Fruit fly (Drosophila melanogaster) whole organism, adult: Measurements from ENCODE around the gene mRpS33.

Experiments
- CG11617 ChIP-seq: fragments of 200-800 bp; sonication (Bioruptor generic); optimal IDR thresholded peaks from 2 replicates; lab custom pipeline; 2017; ENCODE audit warnings: mild to moderate bottlenecking, missing biosample characterization, missing genetic modification reagents, missing genetic modification characterization
- CG12768 ChIP-seq: fragments of 200-800 bp; sonication (Bioruptor generic); optimal IDR thresholded peaks from 2 replicates; lab custom pipeline; 2017; ENCODE audit warnings: missing biosample characterization, missing genetic modification characterization, mild to moderate bottlenecking, moderate library complexity, missing genetic modification reagents
- CG14711 ChIP-seq: fragments of 200-800 bp; sonication (Bioruptor generic); optimal IDR thresholded peaks from 2 replicates; lab custom pipeline; 2018; ENCODE audit warnings: missing biosample characterization, mild to moderate bottlenecking, missing genetic modification characterization, moderate library complexity
- CG1620 ChIP-seq: fragments of 200-800 bp; sonication (Bioruptor generic); optimal IDR thresholded peaks from 2 replicates; lab custom pipeline; 2016; ENCODE audit warnings: missing biosample characterization, missing genetic modification characterization
- CG33017 ChIP-seq: fragments of 200-800 bp; sonication (Bioruptor generic); optimal IDR thresholded peaks from 2 replicates; lab custom pipeline; 2018; ENCODE audit warnings: missing biosample characterization, mild to moderate bottlenecking, missing genetic modification characterization, moderate library complexity
- CG5204 ChIP-seq: fragments of 200-800 bp; sonication (Bioruptor generic); optimal IDR thresholded peaks from 2 replicates; lab custom pipeline; 2016; ENCODE audit warnings: missing biosample characterization, missing genetic modification characterization
- CG7045 ChIP-seq: fragments of 200-800 bp; sonication (Bioruptor generic); optimal IDR thresholded peaks from 2 replicates; lab custom pipeline; 2017; ENCODE audit warnings: missing biosample characterization, mild to moderate bottlenecking, missing genetic modification characterization
- CG7101 ChIP-seq: fragments of 200-800 bp; sonication (Bioruptor generic); optimal IDR thresholded peaks from 2 replicates; lab custom pipeline; 2018; ENCODE audit warnings: missing biosample characterization, mild to moderate bottlenecking, missing genetic modification characterization, moderate library complexity
- Clk ChIP-seq: fragments of 200-800 bp; sonication (Bioruptor generic); optimal IDR thresholded peaks from 2 replicates; lab custom pipeline; 2017; ENCODE audit warnings: missing biosample characterization, missing genetic modification characterization
- Crg-1 ChIP-seq: fragments of 200-800 bp; sonication (Bioruptor generic); optimal IDR thresholded peaks from 2 replicates; lab custom pipeline; 2016; ENCODE audit warnings: missing biosample characterization, missing genetic modification characterization
- Hr96 ChIP-seq: fragments of 200-800 bp; sonication (Bioruptor generic); optimal IDR thresholded peaks from 2 replicates; lab custom pipeline; 2016; ENCODE audit warnings: missing biosample characterization, missing genetic modification characterization
- Mnt ChIP-seq: fragments of 200-800 bp; sonication (Bioruptor generic); optimal IDR thresholded peaks from 2 replicates; lab custom pipeline; 2016; ENCODE audit warnings: missing biosample characterization, mild to moderate bottlenecking, missing genetic modification characterization
- bab1 ChIP-seq: fragments of 200-800 bp; sonication (Bioruptor generic); optimal IDR thresholded peaks from 3 replicates; lab custom pipeline; 2019; ENCODE audit warnings: missing biosample characterization, mild to moderate bottlenecking, missing genetic modification characterization, moderate library complexity
- cic ChIP-seq: fragments of 200-800 bp; sonication (Bioruptor generic); optimal IDR thresholded peaks from 2 replicates; lab custom pipeline; 2017; ENCODE audit warnings: missing biosample characterization, mild to moderate bottlenecking, missing genetic modification characterization, moderate library complexity
- cnc ChIP-seq, 2 experiments: fragments of >200 bp; optimal IDR thresholded peaks; 2 replicates each; lab custom pipeline; 2017
- kay ChIP-seq: fragments of 200-800 bp; sonication (Bioruptor generic); peaks from one replicate; lab custom pipeline; 2016; ENCODE audit warnings: missing biosample characterization, missing genetic modification characterization, borderline replicate concordance
- ovo ChIP-seq: fragments of 200-800 bp; sonication (Bioruptor generic); optimal IDR thresholded peaks from 2 replicates; lab custom pipeline; 2016; ENCODE audit warnings: missing biosample characterization, missing genetic modification characterization
- pad ChIP-seq: fragments of 200-800 bp; sonication (Bioruptor generic); optimal IDR thresholded peaks from 3 replicates; lab custom pipeline; 2017; ENCODE audit warnings: missing biosample characterization, missing genetic modification characterization, mild to moderate bottlenecking, moderate library complexity, missing genetic modification reagents
- tj ChIP-seq: fragments of 200-800 bp; sonication (Bioruptor generic); optimal IDR thresholded peaks from 3 replicates; lab custom pipeline; 2017; ENCODE audit warnings: missing biosample characterization, mild to moderate bottlenecking, missing genetic modification characterization, moderate library complexity
- toe ChIP-seq: fragments of 200-800 bp; sonication (Bioruptor generic); optimal IDR thresholded peaks from 2 replicates; lab custom pipeline; 2016; ENCODE audit warnings: missing biosample characterization, missing genetic modification characterization

mRpS33 gene

DNA sequence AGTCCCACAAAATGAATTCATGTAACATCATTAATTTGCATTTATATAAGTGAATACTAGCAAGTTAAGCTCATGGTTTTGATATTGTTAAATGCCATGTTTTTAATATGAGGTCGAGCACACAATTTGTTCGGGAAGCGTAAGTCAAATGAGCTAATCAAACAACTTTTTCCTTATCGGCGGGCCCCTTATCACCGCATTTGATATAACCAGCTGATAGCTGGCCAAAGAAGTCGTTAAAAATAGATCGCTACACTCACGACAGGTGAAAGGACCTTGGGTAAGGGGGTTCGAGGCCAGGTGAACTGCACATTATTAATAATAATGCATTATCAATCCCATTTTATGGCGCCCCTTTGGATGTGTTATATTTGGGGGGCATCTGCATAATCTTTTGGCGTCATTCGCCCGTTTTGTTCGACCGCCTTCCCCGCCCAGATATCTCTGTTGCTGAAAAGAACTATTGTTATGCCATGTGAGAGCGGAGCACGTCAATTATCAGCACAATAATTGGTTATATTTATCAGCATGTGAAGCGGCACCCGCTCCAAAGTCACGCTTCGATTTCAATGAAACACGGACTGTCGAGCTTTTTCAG, 11.2 kb upstream of the mRpS33 start:
- TF ChIP-seq cic (GFP tag; lab: Kevin White, UChicago) (peak; percentile 7), kay (GFP tag; lab: Kevin White, UChicago) (peak; percentile 69), Hr96 (GFP tag; lab: Kevin White, UChicago) (no peak), pad (no peak), ovo (GFP tag; lab: Kevin White, UChicago) (no peak)

DNA sequence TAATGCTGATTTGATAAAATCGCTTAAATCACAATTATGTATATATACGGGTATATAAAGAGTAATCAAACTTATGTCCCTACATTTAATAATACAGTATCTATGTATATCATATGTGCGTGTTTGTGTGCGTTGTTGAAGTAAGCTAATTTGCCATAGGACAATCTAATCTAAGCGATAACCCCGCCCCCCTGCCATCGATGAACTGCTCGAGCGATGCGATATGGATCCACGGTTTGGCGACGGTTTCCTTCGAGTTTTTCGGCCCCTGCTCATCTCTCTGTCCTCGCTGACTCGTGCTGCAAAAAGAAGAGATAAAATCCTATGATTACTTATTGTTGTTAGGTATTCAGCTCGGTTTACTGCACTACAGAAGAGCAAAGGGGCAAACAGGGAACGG, 10.4 kb upstream of the mRpS33 start:
- TF ChIP-seq ovo (GFP tag; lab: Kevin White, UChicago) = no peak
- no peak for TF ChIP-seq CG12768 (GFP tag; lab: Kevin White, UChicago)
- TF ChIP-seq pad = no peak
- no peak for TF ChIP-seq CG11617 (GFP tag; lab: Kevin White, UChicago)
- no peak for TF ChIP-seq CG7101 (tag; lab: Kevin White, UChicago)

DNA sequence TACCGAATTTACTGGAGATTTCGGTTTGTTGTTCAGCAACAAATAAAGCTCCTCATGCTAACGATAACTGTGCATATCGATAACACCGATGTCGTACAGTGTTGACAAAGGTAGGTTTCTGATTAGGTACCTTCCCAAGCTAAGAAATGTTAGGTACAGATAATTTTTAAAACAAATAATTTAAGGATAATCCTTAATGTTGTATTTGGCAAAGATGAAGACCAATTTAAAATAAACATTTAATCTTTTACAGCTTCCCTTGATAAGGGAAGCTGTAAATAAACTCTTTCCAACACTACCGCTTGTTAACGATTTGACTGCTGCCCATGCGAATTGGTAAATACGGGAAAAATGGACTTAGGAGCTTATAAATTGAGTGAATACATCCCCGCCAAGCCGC, 6.5 kb upstream of the mRpS33 start, which contains the start of the genes Ttc1 and CG14882:
Ttc1 (minus strand) TSS at position 71 of the 400 bp plus-strand sequence.
CG14882 (plus strand) TSS at position 271 of the 400 bp plus-strand sequence.
- TF ChIP-seq CG33017 = peak; percentile 89
- peak; percentile 39 for TF ChIP-seq cic (GFP tag; lab: Kevin White, UChicago)
- peak; percentile 82 for TF ChIP-seq CG7045
- peak; percentile 89 for TF ChIP-seq Crg-1 (GFP tag; lab: Kevin White, UChicago)
- no peak for TF ChIP-seq CG5204
- TF ChIP-seq CG12768 (GFP tag; lab: Kevin White, UChicago) = peak; percentile 87
- no peak for TF ChIP-seq kay (GFP tag; lab: Kevin White, UChicago)
- TF ChIP-seq CG14711 (tag; lab: Kevin White, UChicago) = peak; percentile 79
- TF ChIP-seq Clk = peak; percentile 66
- TF ChIP-seq Hr96 (GFP tag; lab: Kevin White, UChicago) = no peak
- peak; percentile 87 for TF ChIP-seq CG11617 (GFP tag; lab: Kevin White, UChicago)
- peak; percentile 73 for TF ChIP-seq pad
- peak; percentile 79 for TF ChIP-seq CG1620 (GFP tag; lab: Kevin White, UChicago)
- TF ChIP-seq CG7101 (tag; lab: Kevin White, UChicago) = peak; percentile 91
- peak; percentile 88 for TF ChIP-seq Mnt (GFP tag; lab: Kevin White, UChicago)
- peak; percentile 45 for TF ChIP-seq tj
- peak; percentile 81 for TF ChIP-seq toe (GFP tag; lab: Kevin White, UChicago)
- TF ChIP-seq bab1 (GFP tag; lab: Kevin White, UChicago) = peak; percentile 88
- TF ChIP-seq ovo (GFP tag; lab: Kevin White, UChicago) = peak; percentile 25
- no peak for TF ChIP-seq cnc (optimal IDR thresholded peaks at IDR 0.05; lab: Kevin White, UChicago)

DNA sequence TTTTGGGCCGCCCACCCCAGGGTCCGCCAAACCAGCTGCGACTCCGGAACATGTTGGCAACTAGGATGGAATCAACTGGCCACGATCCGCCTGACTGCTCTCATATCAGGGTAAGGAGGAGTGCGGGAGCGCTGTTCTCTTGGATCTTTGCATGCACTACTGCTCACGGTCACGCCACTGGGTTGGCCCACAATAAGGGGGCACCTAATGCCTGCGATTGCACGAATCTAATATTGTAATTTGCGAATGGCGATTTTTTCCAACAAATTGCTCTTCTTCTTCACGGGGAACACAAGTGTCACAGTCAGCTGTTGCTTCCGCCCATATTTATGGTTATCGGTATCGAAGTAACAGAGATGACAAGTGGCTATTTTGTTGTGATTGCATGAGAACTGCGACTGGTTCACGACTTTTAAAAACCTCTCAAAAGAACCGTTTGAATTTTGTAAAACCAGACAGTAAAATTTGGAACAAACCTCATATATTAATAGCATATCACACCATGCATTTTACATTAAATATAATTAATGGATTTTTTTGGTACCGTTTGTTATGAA, 5.0 kb upstream of the mRpS33 start, which contains the start of gene ema:
ema (minus strand) TSS at position 295 of the 557 bp plus-strand sequence.
- TF ChIP-seq bab1 (GFP tag; lab: Kevin White, UChicago) (peak; percentile 83), ovo (GFP tag; lab: Kevin White, UChicago) (no peak), CG14711 (tag; lab: Kevin White, UChicago) (peak; percentile 52), Hr96 (GFP tag; lab: Kevin White, UChicago) (no peak), Mnt (GFP tag; lab: Kevin White, UChicago) (peak; percentile 11), CG1620 (GFP tag; lab: Kevin White, UChicago) (peak; percentile 21), CG11617 (GFP tag; lab: Kevin White, UChicago) (peak; percentile 24), CG5204 (no peak), CG7101 (tag; lab: Kevin White, UChicago) (peak; percentile 17), pad (peak; percentile 12), CG12768 (GFP tag; lab: Kevin White, UChicago) (no peak)

DNA sequence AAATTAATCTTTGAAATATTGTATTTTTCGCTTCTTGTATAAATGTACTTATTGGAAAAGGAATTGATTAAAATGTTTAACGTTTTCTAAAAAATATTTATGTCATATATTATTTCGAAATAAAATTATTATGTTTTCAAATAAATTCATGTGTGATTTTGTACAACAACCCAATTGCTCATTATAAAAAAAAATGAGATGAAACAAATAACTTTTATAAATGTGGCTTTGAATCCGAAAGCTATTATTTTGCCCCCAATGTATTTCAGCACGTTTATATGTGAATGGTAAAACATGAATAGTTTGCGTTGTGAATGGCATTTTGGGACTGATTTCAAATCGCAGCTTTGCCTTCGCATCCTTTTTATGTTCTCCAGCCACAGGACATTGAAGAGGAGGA, 1.8 kb downstream of the mRpS33 start, which contains the start of gene CG14881:
CG14881 (plus strand) TSS at position 301 of the 400 bp plus-strand sequence.
- TF ChIP-seq CG33017 (no peak), CG7101 (tag; lab: Kevin White, UChicago) (no peak), cnc (optimal IDR thresholded peaks at IDR 0.05; lab: Kevin White, UChicago) (no peak), CG12768 (GFP tag; lab: Kevin White, UChicago) (no peak), Hr96 (GFP tag; lab: Kevin White, UChicago) (no peak), toe (GFP tag; lab: Kevin White, UChicago) (no peak), CG1620 (GFP tag; lab: Kevin White, UChicago) (no peak), Mnt (GFP tag; lab: Kevin White, UChicago) (no peak), cic (GFP tag; lab: Kevin White, UChicago) (no peak), bab1 (GFP tag; lab: Kevin White, UChicago) (no peak), Clk (no peak)

DNA sequence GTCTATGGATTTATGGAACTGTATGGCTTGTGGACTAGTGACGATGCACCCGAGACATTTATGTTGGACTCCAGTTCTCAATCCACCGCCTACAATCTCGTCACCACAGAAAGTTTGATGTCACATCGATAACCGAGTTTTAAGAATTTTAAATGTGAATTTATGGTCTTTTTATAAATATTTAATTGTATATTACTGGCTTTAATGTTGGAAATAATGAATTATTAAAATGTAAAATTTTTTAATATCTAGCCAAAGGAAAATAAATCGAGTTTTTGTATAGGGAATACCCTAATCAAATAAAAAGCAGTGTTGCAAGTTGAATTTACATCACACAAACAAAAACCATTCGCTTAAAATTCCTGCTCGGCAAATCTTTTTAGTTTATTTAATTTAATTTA, 3.7 kb downstream of the mRpS33 start, which contains the start of gene Fntb:
Fntb (plus strand) TSS at position 334 of the 401 bp plus-strand sequence.
- TF ChIP-seq Mnt (GFP tag; lab: Kevin White, UChicago) (peak; percentile 56), Hr96 (GFP tag; lab: Kevin White, UChicago) (no peak), kay (GFP tag; lab: Kevin White, UChicago) (peak; percentile 97), toe (GFP tag; lab: Kevin White, UChicago) (peak; percentile 55), pad (peak; percentile 56), bab1 (GFP tag; lab: Kevin White, UChicago) (peak; percentile 75), CG7101 (tag; lab: Kevin White, UChicago) (peak; percentile 85), cnc (optimal IDR thresholded peaks at IDR 0.05; lab: Kevin White, UChicago) (no peak), CG12768 (GFP tag; lab: Kevin White, UChicago) (peak; percentile 62), CG14711 (tag; lab: Kevin White, UChicago) (peak; percentile 76), tj (peak; percentile 29), CG33017 (peak; percentile 81), cic (GFP tag; lab: Kevin White, UChicago) (no peak), CG11617 (GFP tag; lab: Kevin White, UChicago) (peak; percentile 64), ovo (GFP tag; lab: Kevin White, UChicago) (no peak), CG7045 (peak; percentile 45), Crg-1 (GFP tag; lab: Kevin White, UChicago) (peak; percentile 5), CG5204 (no peak), CG1620 (GFP tag; lab: Kevin White, UChicago) (peak; percentile 43)
